Worm (Caenorhabditis elegans): Measurements from ENCODE around the gene F46E10.2.

DNA sequence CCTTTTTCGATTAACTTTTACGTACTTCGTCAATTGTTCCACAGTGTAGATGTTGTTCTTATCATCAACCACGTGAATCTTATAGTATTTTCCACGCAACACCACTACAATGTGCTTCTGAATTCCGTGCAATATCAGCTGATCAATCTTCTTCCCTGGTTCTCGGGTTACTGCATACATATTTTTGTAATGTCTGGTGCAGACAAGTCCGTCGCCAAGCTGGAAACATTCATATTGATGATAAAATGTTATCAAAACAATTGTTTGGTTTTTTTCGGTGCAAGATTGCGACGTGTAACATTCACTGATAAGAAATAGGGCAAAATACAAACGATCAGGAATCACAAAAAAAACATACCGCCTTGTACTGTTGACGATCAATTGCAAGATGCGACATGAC is 27.7 kb upstream of the F46E10.2 start:
- TF ChIP-seq ama-1 (optimal IDR thresholded peaks at IDR 0.05) (no peak), hmg-4 (GFP tag; optimal IDR thresholded peaks at IDR 0.05) (no peak), hnd-1 (tag; optimal IDR thresholded peaks at IDR 0.05) (no peak), tbx-11 (GFP tag; IDR thresholded peaks at IDR 0.05) (no peak), ceh-13 (GFP tag; optimal IDR thresholded peaks at IDR 0.05) (no peak), pes-1 (GFP tag; IDR thresholded peaks at IDR 0.05) (no peak), B0310.2 (tag; optimal IDR thresholded peaks at IDR 0.05) (no peak)
